Fruit fly (Drosophila melanogaster) whole organism, embryonic: ENCODE data around the gene IFT54.

Experiments
- ATbp ChIP-seq: fragments of 200-800 bp; sonication (Bioruptor generic); optimal IDR thresholded peaks from 2 replicates; lab custom pipeline; 2017; ENCODE audit warnings: missing biosample characterization, mild to moderate bottlenecking, missing genetic modification characterization, missing genetic modification reagents
- Ada2b ChIP-seq: fragments of 200-800 bp; sonication (Bioruptor generic); IDR thresholded peaks from 2 replicates; pipeline ENCODE4 v1.3.6; 2022; ENCODE audit warnings: missing biosample characterization, missing genetic modification characterization
- CG10321 ChIP-seq: fragments of 200-800 bp; sonication (Bioruptor generic); IDR thresholded peaks from 2 replicates; pipeline ENCODE4 v1.3.6; 2022; ENCODE audit warnings: missing biosample characterization, missing genetic modification characterization
- CG10543 ChIP-seq: fragments of 200-800 bp; sonication (Bioruptor generic); optimal IDR thresholded peaks from 3 replicates; lab custom pipeline; 2017; ENCODE audit warnings: missing biosample characterization, mild to moderate bottlenecking, missing genetic modification characterization, moderate library complexity
- CG11695 ChIP-seq: fragments of 200-800 bp; sonication (Bioruptor generic); IDR thresholded peaks from 3 replicates; pipeline ENCODE4 v1.3.6; 2022; ENCODE audit warnings: missing biosample characterization, missing genetic modification characterization
- CG14667 ChIP-seq: fragments of 200-800 bp; sonication (Bioruptor generic); IDR thresholded peaks from 2 replicates; pipeline ENCODE4 v1.3.6; 2022; ENCODE audit warnings: missing biosample characterization, missing genetic modification characterization
- CG15514 ChIP-seq: fragments of 200-800 bp; sonication (Bioruptor generic); optimal IDR thresholded peaks from 3 replicates; lab custom pipeline; 2017; ENCODE audit warnings: missing biosample characterization, missing genetic modification characterization, mild to moderate bottlenecking, moderate library complexity, missing genetic modification reagents
- CG16815 ChIP-seq: fragments of 200-800 bp; sonication (Bioruptor generic); optimal IDR thresholded peaks from 3 replicates; lab custom pipeline; 2017; ENCODE audit warnings: missing biosample characterization, mild to moderate bottlenecking, missing genetic modification characterization
- CG18011 ChIP-seq: fragments of 200-800 bp; sonication (Bioruptor generic); optimal IDR thresholded peaks from 2 replicates; lab custom pipeline; 2017; ENCODE audit warnings: missing biosample characterization, missing genetic modification characterization, mild to moderate bottlenecking, moderate library complexity, missing genotype
- CG1832 ChIP-seq: fragments of 200-800 bp; sonication (Bioruptor generic); optimal IDR thresholded peaks from 2 replicates; lab custom pipeline; 2017; ENCODE audit warnings: missing biosample characterization, mild to moderate bottlenecking, missing genetic modification characterization, inconsistent platforms
- CG18476 ChIP-seq: fragments of 200-800 bp; sonication (Bioruptor generic); optimal IDR thresholded peaks from 2 replicates; lab custom pipeline; 2016; ENCODE audit warnings: missing biosample characterization, mild to moderate bottlenecking, missing genetic modification characterization
- CG2129 ChIP-seq: fragments of 200-800 bp; sonication (Bioruptor generic); IDR thresholded peaks from 2 replicates; pipeline ENCODE4 v1.3.6; 2022; ENCODE audit warnings: missing biosample characterization, missing genetic modification characterization; ENCODE audit not compliant: partially characterized antibody
- CG30431 ChIP-seq: fragments of 200-800 bp; sonication (Bioruptor generic); optimal IDR thresholded peaks from 2 replicates; lab custom pipeline; 2017; ENCODE audit warnings: missing biosample characterization, missing genetic modification characterization
- CG34422 ChIP-seq: fragments of 200-800 bp; sonication (Bioruptor generic); IDR thresholded peaks from 3 replicates; pipeline ENCODE4 v1.3.6; 2022; ENCODE audit warnings: missing biosample characterization, missing genetic modification characterization
- CG6689 ChIP-seq: fragments of 200-800 bp; sonication (Bioruptor generic); IDR thresholded peaks from 2 replicates; pipeline ENCODE4 v1.3.6; 2022; ENCODE audit warnings: missing biosample characterization, missing genetic modification characterization
- D ChIP-seq, 2 experiments: fragments of 200-800 bp in 1 of 2; fragments of >200 bp in 1 of 2; sonication (Bioruptor generic) in 1 of 2; optimal IDR thresholded peaks; 2 replicates in 1 of 2; 3 replicates in 1 of 2; lab custom pipeline; 2017; ENCODE audit warnings: mild to moderate bottlenecking in 1 of 2, missing biosample characterization in 1 of 2, missing genetic modification characterization in 1 of 2, missing genetic modification reagents in 1 of 2
- Dip3 ChIP-seq: fragments of 200-800 bp; sonication (Bioruptor generic); optimal IDR thresholded peaks from 3 replicates; lab custom pipeline; 2016; ENCODE audit warnings: missing biosample characterization, missing genetic modification characterization
- Dp ChIP-seq: fragments of 200-800 bp; sonication (Bioruptor generic); optimal IDR thresholded peaks from 2 replicates; lab custom pipeline; 2018; ENCODE audit warnings: missing biosample characterization, mild to moderate bottlenecking, missing genetic modification characterization, moderate library complexity
- Fer1 ChIP-seq: fragments of 200-800 bp; sonication (Bioruptor generic); optimal IDR thresholded peaks from 2 replicates; lab custom pipeline; 2017; ENCODE audit warnings: missing biosample characterization, mild to moderate bottlenecking, missing genetic modification characterization
- H15 ChIP-seq: fragments of 200-800 bp; sonication (Bioruptor generic); IDR thresholded peaks from 3 replicates; pipeline ENCODE4 v1.3.6; 2022; ENCODE audit warnings: missing biosample characterization, missing genetic modification characterization
- MESR4 ChIP-seq: fragments of 200-800 bp; sonication (Bioruptor generic); optimal IDR thresholded peaks from 2 replicates; lab custom pipeline; 2018; ENCODE audit warnings: missing biosample characterization, mild to moderate bottlenecking, missing genetic modification characterization, moderate library complexity
- MTF-1 ChIP-seq: fragments of 200-800 bp; sonication (Bioruptor generic); optimal IDR thresholded peaks from 2 replicates; lab custom pipeline; 2018; ENCODE audit warnings: missing biosample characterization, mild to moderate bottlenecking, missing genetic modification characterization, borderline replicate concordance
- Med ChIP-seq: fragments of 200-800 bp; sonication (Bioruptor generic); peaks from one replicate; lab custom pipeline; 2016; ENCODE audit warnings: missing biosample characterization, missing genetic modification characterization, mild to moderate bottlenecking, inconsistent platforms, moderate library complexity
- Meics ChIP-seq: fragments of 200-800 bp; sonication (Bioruptor generic); optimal IDR thresholded peaks from 2 replicates; lab custom pipeline; 2017; ENCODE audit warnings: missing biosample characterization, mild to moderate bottlenecking, missing genetic modification characterization
- Myb ChIP-seq: fragments of 200-800 bp; sonication (Bioruptor generic); optimal IDR thresholded peaks from 2 replicates; lab custom pipeline; 2016; ENCODE audit warnings: missing biosample characterization, missing genetic modification characterization
- TFAM ChIP-seq: fragments of 200-800 bp; sonication (Bioruptor generic); optimal IDR thresholded peaks from 2 replicates; lab custom pipeline; 2017; ENCODE audit warnings: missing biosample characterization, missing genetic modification characterization, inconsistent platforms
- Xbp1 ChIP-seq: fragments of 200-800 bp; sonication (Bioruptor generic); optimal IDR thresholded peaks from 3 replicates; lab custom pipeline; 2016; ENCODE audit warnings: missing biosample characterization, mild to moderate bottlenecking, missing genetic modification characterization
- bab2 ChIP-seq: fragments of 200-800 bp; sonication (Bioruptor generic); optimal IDR thresholded peaks from 2 replicates; lab custom pipeline; 2016; ENCODE audit warnings: missing biosample characterization, missing genetic modification characterization
- bcd ChIP-seq: fragments of 200-800 bp; sonication (Bioruptor generic); optimal IDR thresholded peaks from 2 replicates; lab custom pipeline; 2017; ENCODE audit warnings: missing biosample characterization, mild to moderate bottlenecking, missing genetic modification characterization
- crp ChIP-seq, 2 experiments: fragments of 200-800 bp; sonication (Bioruptor generic); optimal IDR thresholded peaks; 2 replicates in 1 of 2; 3 replicates in 1 of 2; lab custom pipeline; 2017; ENCODE audit warnings: missing biosample characterization in 2 of 2, missing genetic modification characterization in 2 of 2, mild to moderate bottlenecking in 1 of 2, moderate library complexity in 1 of 2
- emc ChIP-seq: fragments of 200-800 bp; sonication (Bioruptor generic); optimal IDR thresholded peaks from 2 replicates; lab custom pipeline; 2016; ENCODE audit warnings: missing biosample characterization, missing genetic modification characterization
- eyg ChIP-seq: fragments of 200-800 bp; sonication (Bioruptor generic); optimal IDR thresholded peaks from 3 replicates; lab custom pipeline; 2016; ENCODE audit warnings: missing biosample characterization, missing genetic modification characterization
- fd96Cb ChIP-seq: fragments of 200-800 bp; sonication (Bioruptor generic); optimal IDR thresholded peaks from 2 replicates; lab custom pipeline; 2018; ENCODE audit warnings: missing biosample characterization, mild to moderate bottlenecking, missing genetic modification characterization, moderate library complexity
- fru ChIP-seq: fragments of >200 bp; optimal IDR thresholded peaks from 2 replicates; lab custom pipeline; 2017
- gce ChIP-seq: fragments of 200-800 bp; sonication (Bioruptor generic); IDR thresholded peaks from 3 replicates; pipeline ENCODE4 v1.3.6; 2022; ENCODE audit warnings: missing biosample characterization, missing genetic modification characterization
- kni ChIP-seq: fragments of 200-800 bp; sonication (Bioruptor generic); optimal IDR thresholded peaks from 3 replicates; lab custom pipeline; 2017; ENCODE audit warnings: mild to moderate bottlenecking, missing biosample characterization, missing genetic modification reagents, missing genetic modification characterization
- lov ChIP-seq, 2 experiments: fragments of 200-800 bp in 1 of 2; fragments of >200 bp in 1 of 2; sonication (Bioruptor generic) in 1 of 2; IDR thresholded peaks in 1 of 2; optimal IDR thresholded peaks in 1 of 2; 2 replicates in 1 of 2; 3 replicates in 1 of 2; pipeline versions ENCODE4 v1.3.6 to Lab custom; 2017 to 2022; ENCODE audit warnings: missing biosample characterization in 1 of 2, missing genetic modification characterization in 1 of 2
- mam ChIP-seq: fragments of 200-800 bp; sonication (Bioruptor generic); optimal IDR thresholded peaks from 3 replicates; lab custom pipeline; 2016; ENCODE audit warnings: missing biosample characterization, missing genetic modification characterization
- nerfin-1 ChIP-seq: fragments of 200-800 bp; sonication (Bioruptor generic); optimal IDR thresholded peaks from 3 replicates; lab custom pipeline; 2019; ENCODE audit warnings: missing biosample characterization, mild to moderate bottlenecking, missing genetic modification characterization, moderate library complexity
- org-1 ChIP-seq: fragments of 200-800 bp; sonication (Bioruptor generic); optimal IDR thresholded peaks from 2 replicates; lab custom pipeline; 2017; ENCODE audit warnings: missing biosample characterization, missing genetic modification characterization
- pfk ChIP-seq: fragments of 200-800 bp; sonication (Bioruptor generic); optimal IDR thresholded peaks from 2 replicates; lab custom pipeline; 2018; ENCODE audit warnings: missing biosample characterization, mild to moderate bottlenecking, missing genetic modification characterization, moderate library complexity
- repo ChIP-seq: fragments of 200-800 bp; sonication (Bioruptor generic); optimal IDR thresholded peaks from 2 replicates; lab custom pipeline; 2016; ENCODE audit warnings: missing biosample characterization, missing genetic modification characterization
- ro ChIP-seq: fragments of 200-800 bp; sonication (Bioruptor generic); IDR thresholded peaks from 2 replicates; pipeline ENCODE4 v1.3.6; 2022; ENCODE audit warnings: missing biosample characterization, missing genetic modification characterization
- sd ChIP-seq: fragments of 200-800 bp; sonication (Bioruptor generic); optimal IDR thresholded peaks from 3 replicates; lab custom pipeline; 2018; ENCODE audit warnings: missing biosample characterization, mild to moderate bottlenecking, missing genetic modification characterization, moderate library complexity
- sob ChIP-seq: fragments of 200-800 bp; sonication (Bioruptor generic); IDR thresholded peaks from 2 replicates; pipeline ENCODE4 v1.3.6; 2022; ENCODE audit warnings: missing biosample characterization, missing genetic modification characterization
- stc ChIP-seq: fragments of 200-800 bp; sonication (Bioruptor generic); IDR thresholded peaks from 2 replicates; pipeline ENCODE4 v1.3.6; 2022; ENCODE audit warnings: missing biosample characterization, missing genetic modification characterization
- tna ChIP-seq: fragments of 200-800 bp; sonication (Bioruptor generic); IDR thresholded peaks from 2 replicates; pipeline ENCODE4 v1.3.6; 2022; ENCODE audit warnings: missing biosample characterization, missing genetic modification characterization; ENCODE audit not compliant: partially characterized antibody
- ttk ChIP-seq: fragments of 200-800 bp; sonication (Bioruptor generic); IDR thresholded peaks from 2 replicates; pipeline ENCODE4 v2.1.2; 2022; ENCODE audit warnings: missing biosample characterization, missing genetic modification characterization
- zfh1 ChIP-seq: fragments of 200-800 bp; sonication (Bioruptor generic); IDR thresholded peaks from 3 replicates; pipeline ENCODE4 v1.3.6; 2022; ENCODE audit warnings: missing biosample characterization, missing genetic modification characterization

IFT54 gene

DNA sequence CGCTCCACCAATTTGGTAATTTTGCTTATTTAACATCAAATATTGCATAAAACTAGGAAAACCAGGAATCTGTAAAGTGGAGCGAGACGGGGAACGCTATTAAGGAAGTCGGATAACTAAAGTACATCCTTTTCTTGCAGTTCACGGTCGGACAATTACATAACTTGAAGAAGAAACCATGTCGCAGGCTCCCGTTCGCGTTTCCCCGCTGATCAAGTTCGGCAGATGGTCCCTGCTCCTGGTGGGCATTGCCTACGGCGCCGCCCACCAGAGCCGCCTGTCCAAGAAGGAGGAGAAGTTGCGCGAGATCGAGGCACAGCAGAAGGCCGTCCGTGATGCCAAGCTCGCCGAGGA is 24.9 kb downstream of the IFT54 start (continued):
- TF ChIP-seq nerfin-1 (tag; lab: Kevin White, UChicago) (no peak), lov (optimal IDR thresholded peaks at IDR 0.05; lab: Kevin White, UChicago) (no peak), lov (GFP tag; IDR thresholded peaks at IDR 0.05; lab: Robert Waterston, UW) (no peak), MESR4 (GFP tag; lab: Kevin White, UChicago) (peak; percentile 59), CG16815 (no peak), bab2 (no peak), tna (GFP tag; lab: Robert Waterston, UW) (peak; percentile 49; the same call in 1 of the 2 replicates), Ada2b (no peak), MTF-1 (GFP tag; lab: Kevin White, UChicago) (no peak), repo (GFP tag; lab: Kevin White, UChicago) (no peak), CG1832 (no peak), CG18476 (GFP tag; lab: Kevin White, UChicago) (no peak), Xbp1 (GFP tag; lab: Kevin White, UChicago) (no peak), ATbp (GFP tag; lab: Kevin White, UChicago) (no peak), pfk (GFP tag; lab: Kevin White, UChicago) (no peak), eyg (no peak), CG10321 (GFP tag; lab: Robert Waterston, UW) (no peak), Fer1 (GFP tag; lab: Kevin White, UChicago) (no peak), CG30431 (no peak), CG18011 (GFP tag; lab: Kevin White, UChicago) (no peak), CG2129 (GFP tag; lab: Robert Waterston, UW) (0 out of 2 replicates have a peak, but pooled peaks have one; percentile 4), Dp (GFP tag; lab: Kevin White, UChicago) (no peak), CG34422 (GFP tag; lab: Robert Waterston, UW) (no peak), crp (GFP tag; optimal IDR thresholded peaks at IDR 0.05; lab: Kevin White, UChicago) (no peak), H15 (GFP tag; lab: Robert Waterston, UW) (no peak), sd (tag; lab: Kevin White, UChicago) (no peak), TFAM (GFP tag; lab: Kevin White, UChicago) (no peak), org-1 (GFP tag; lab: Kevin White, UChicago) (no peak)

DNA sequence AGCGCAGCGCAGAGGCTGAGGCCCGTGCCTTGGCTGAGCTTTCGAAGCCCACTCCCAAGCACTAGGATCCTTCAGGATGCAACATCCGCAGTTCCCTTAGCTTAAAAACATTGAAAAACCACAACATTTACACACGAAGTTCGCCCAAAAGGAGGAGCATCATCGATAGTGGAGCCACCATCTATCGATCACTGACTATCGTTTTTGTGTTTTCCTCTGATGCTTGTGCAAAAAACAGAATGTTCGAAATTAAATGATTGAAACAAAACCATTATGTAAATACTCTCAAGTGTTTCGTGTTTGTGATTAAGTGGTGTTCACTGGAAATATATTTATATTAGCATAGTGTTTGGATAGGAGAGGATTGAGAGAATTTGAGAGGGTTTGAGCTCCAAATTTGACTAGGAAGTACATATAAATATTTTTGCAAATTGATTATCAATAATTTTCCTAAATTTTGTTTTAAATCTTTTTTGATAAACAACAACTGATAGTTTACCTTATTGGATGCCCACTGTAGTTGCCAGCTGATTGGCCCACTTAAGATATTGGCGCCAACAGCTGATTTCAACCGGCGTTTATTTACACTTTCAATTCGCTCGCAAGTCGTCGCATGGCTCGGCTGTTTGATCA is 25.4 kb downstream of the IFT54 start, which contains the start of gene spn-B:
spn-B (plus strand) TSS at position 580 of the 633 bp plus-strand sequence.
- TF ChIP-seq fd96Cb (tag; lab: Kevin White, UChicago): peak; percentile 70
- TF ChIP-seq Meics (GFP tag; lab: Kevin White, UChicago): peak; percentile 81
- peak; percentile 72; the same call in 2 of the 3 replicates for TF ChIP-seq zfh1 (GFP tag; lab: Robert Waterston, UW)
- TF ChIP-seq D (optimal IDR thresholded peaks at IDR 0.05; lab: Kevin White, UChicago): no peak
- TF ChIP-seq D (GFP tag; optimal IDR thresholded peaks at IDR 0.05; lab: Kevin White, UChicago): peak; percentile 69
- TF ChIP-seq sob: peak; percentile 70
- TF ChIP-seq CG14667 (GFP tag; lab: Robert Waterston, UW): peak; percentile 43
- no peak for TF ChIP-seq ro (GFP tag; lab: Robert Waterston, UW)
- peak; percentile 75 for TF ChIP-seq bcd (GFP tag; lab: Kevin White, UChicago)
- TF ChIP-seq Dip3 (GFP tag; lab: Kevin White, UChicago): peak; percentile 62
- peak; percentile 61 for TF ChIP-seq CG10543 (GFP tag; lab: Kevin White, UChicago)
- TF ChIP-seq CG6689 (GFP tag; lab: Robert Waterston, UW): peak; percentile 67
- peak; percentile 21 for TF ChIP-seq emc (GFP tag; lab: Kevin White, UChicago)
- peak; percentile 70 for TF ChIP-seq stc (GFP tag; lab: Robert Waterston, UW)
- peak; percentile 5; the same call in 1 of the 3 replicates for TF ChIP-seq gce (GFP tag; lab: Robert Waterston, UW)
- peak; percentile 61 for TF ChIP-seq CG15514
- peak; percentile 58 for TF ChIP-seq mam (GFP tag; lab: Kevin White, UChicago)
- peak; percentile 95 for TF ChIP-seq Med
- 0 out of 2 replicates have a peak, but pooled peaks have one; percentile 28 for TF ChIP-seq ttk (GFP tag; lab: Robert Waterston, UW)
- peak; percentile 18 for TF ChIP-seq Myb (GFP tag; lab: Kevin White, UChicago)
- TF ChIP-seq fru: no peak
- peak; percentile 15 for TF ChIP-seq kni (GFP tag; lab: Kevin White, UChicago)
- peak; percentile 78 for TF ChIP-seq CG11695 (GFP tag; lab: Robert Waterston, UW)
